Fruit fly (Drosophila melanogaster): ENCODE measurements around the gene Etfb.

The Etfb gene

dm6 chr3R:29798966-29799680 lies 3.6 kb downstream of the Etfb start, which contains the start of the genes Rnb and Drice:
Rnb (minus strand) TSS chr3R:29799354.
Drice (plus strand) TSS chr3R:29799658.
- TF ChIP-seq Ets98B (GFP tag; IDR thresholded peaks at IDR 0.05) (no peak; the same call in 1 of the 2 replicates), Pif1A (GFP tag; optimal IDR thresholded peaks at IDR 0.05) (no peak), CG4496 (GFP tag; IDR thresholded peaks at IDR 0.05) (peak; percentile 46; the same call in 1 of the 3 replicates), EcR (GFP tag; optimal IDR thresholded peaks at IDR 0.05) (peak; percentile 98), CG32121 (GFP tag; IDR thresholded peaks at IDR 0.05) (peak; percentile 21; the same call in 1 of the 2 replicates), CG12605 (GFP tag; IDR thresholded peaks at IDR 0.05) (no peak), CG34367 (tag; optimal IDR thresholded peaks at IDR 0.05) (peak; percentile 20), CG8301 (tag; optimal IDR thresholded peaks at IDR 0.05) (no peak), rn (GFP tag; IDR thresholded peaks at IDR 0.05) (no peak), gl (tag; optimal IDR thresholded peaks at IDR 0.05) (no peak), CG14655 (GFP tag; optimal IDR thresholded peaks at IDR 0.05) (no peak), CG17806 (tag; optimal IDR thresholded peaks at IDR 0.05) (peak; percentile 9), fd96Ca (GFP tag; IDR thresholded peaks at IDR 0.05) (peak; percentile 26; the same call in 1 of the 3 replicates), CG9948 (tag; optimal IDR thresholded peaks at IDR 0.05) (peak; percentile 11), CG8159 (tag; optimal IDR thresholded peaks at IDR 0.05) (peak; percentile 52), CG13204 (GFP tag; optimal IDR thresholded peaks at IDR 0.05) (no peak), CG10348 (GFP tag; IDR thresholded peaks at IDR 0.05) (no peak), Pif1B (GFP tag; optimal IDR thresholded peaks at IDR 0.05) (no peak), D1 (tag; optimal IDR thresholded peaks at IDR 0.05) (no peak), CG15710 (tag; optimal IDR thresholded peaks at IDR 0.05) (peak; percentile 33), Snoo (tag; optimal IDR thresholded peaks at IDR 0.05) (peak; percentile 3)

- TF ChIP-seq CG13204 (GFP tag; optimal IDR thresholded peaks at IDR 0.05) = no peak
- no peak for TF ChIP-seq EcR (GFP tag; optimal IDR thresholded peaks at IDR 0.05)
- TF ChIP-seq CG15710 (tag; optimal IDR thresholded peaks at IDR 0.05) = no peak
- TF ChIP-seq rn (GFP tag; IDR thresholded peaks at IDR 0.05) = no peak
- no peak for TF ChIP-seq Pif1B (GFP tag; optimal IDR thresholded peaks at IDR 0.05)
- TF ChIP-seq fd96Ca (GFP tag; IDR thresholded peaks at IDR 0.05) = no peak
- TF ChIP-seq gl (tag; optimal IDR thresholded peaks at IDR 0.05) = no peak
- TF ChIP-seq CG14655 (GFP tag; optimal IDR thresholded peaks at IDR 0.05) = no peak
- no peak for TF ChIP-seq Pif1A (GFP tag; optimal IDR thresholded peaks at IDR 0.05)
- TF ChIP-seq CG12605 (GFP tag; IDR thresholded peaks at IDR 0.05) = no peak
Measured at dm6 chr3R:29797183-29797582, 5.6 kb downstream of the Etfb start.

- TF ChIP-seq CG8159 (tag; optimal IDR thresholded peaks at IDR 0.05) (peak; percentile 86), fd96Ca (GFP tag; IDR thresholded peaks at IDR 0.05) (no peak)
Measured at dm6 chr3R:29794161-29794882, 8.4 kb downstream of the Etfb start, which contains the start of gene sro. sro (plus strand) TSS chr3R:29794597.

dm6 chr3R:29790183-29790582 lies 12.6 kb downstream of the Etfb start:
- TF ChIP-seq Ets98B (GFP tag; IDR thresholded peaks at IDR 0.05) (no peak), EcR (GFP tag; optimal IDR thresholded peaks at IDR 0.05) (no peak), D1 (tag; optimal IDR thresholded peaks at IDR 0.05) (no peak), fd96Ca (GFP tag; IDR thresholded peaks at IDR 0.05) (no peak), CG34367 (tag; optimal IDR thresholded peaks at IDR 0.05) (no peak), CG17806 (tag; optimal IDR thresholded peaks at IDR 0.05) (no peak), CG14655 (GFP tag; optimal IDR thresholded peaks at IDR 0.05) (no peak), Snoo (tag; optimal IDR thresholded peaks at IDR 0.05) (no peak), rn (GFP tag; IDR thresholded peaks at IDR 0.05) (no peak), Pif1B (GFP tag; optimal IDR thresholded peaks at IDR 0.05) (no peak), Pif1A (GFP tag; optimal IDR thresholded peaks at IDR 0.05) (no peak), CG8301 (tag; optimal IDR thresholded peaks at IDR 0.05) (no peak), CG15710 (tag; optimal IDR thresholded peaks at IDR 0.05) (no peak), CG8159 (tag; optimal IDR thresholded peaks at IDR 0.05) (no peak), CG12605 (GFP tag; IDR thresholded peaks at IDR 0.05) (no peak), gl (tag; optimal IDR thresholded peaks at IDR 0.05) (no peak), CG9948 (tag; optimal IDR thresholded peaks at IDR 0.05) (no peak), CG13204 (GFP tag; optimal IDR thresholded peaks at IDR 0.05) (no peak), CG4496 (GFP tag; IDR thresholded peaks at IDR 0.05) (no peak), CG32121 (GFP tag; IDR thresholded peaks at IDR 0.05) (no peak)

dm6 chr3R:29787891-29788549 lies 14.7 kb downstream of the Etfb start:
- TF ChIP-seq Snoo (tag; optimal IDR thresholded peaks at IDR 0.05) (peak; percentile 6), CG12605 (GFP tag; IDR thresholded peaks at IDR 0.05) (no peak)

All from whole organism, pupa.